Fruit fly (Drosophila melanogaster): ENCODE results near the gene Axs.
A peak's percentile ranks its signal among the peaks of the same experiment; 100 is the strongest.

Axs gene

dm6 chrX:16637594-16638485 lies 45.9 kb downstream of the Axs start, which contains the start of gene RpS19a (continued):
- TF ChIP-seq unc-4 (GFP tag; IDR thresholded peaks at IDR 0.05; ENCODE audit: partially characterized antibody) (no peak), CG15696 (tag; optimal IDR thresholded peaks at IDR 0.05) (no peak), sim (GFP tag; IDR thresholded peaks at IDR 0.05) (peak; percentile 79), CG42726 (GFP tag; IDR thresholded peaks at IDR 0.05; ENCODE audit: partially characterized antibody) (no peak), seq (GFP tag; IDR thresholded peaks at IDR 0.05) (peak; percentile 53; the same call in 1 of the 2 replicates), CG4404 (GFP tag; IDR thresholded peaks at IDR 0.05) (no peak), CG6254 (GFP tag; optimal IDR thresholded peaks at IDR 0.05) (peak; percentile 68), CG11247 (GFP tag; IDR thresholded peaks at IDR 0.05) (peak; percentile 68), sr (GFP tag; IDR thresholded peaks at IDR 0.05) (peak; percentile 71; the same call in 2 of the 3 replicates), CG8089 (GFP tag; optimal IDR thresholded peaks at IDR 0.05) (peak; percentile 55), CG9727 (GFP tag; optimal IDR thresholded peaks at IDR 0.05) (peak; percentile 90), klu (GFP tag; IDR thresholded peaks at IDR 0.05) (0 out of 2 replicates have a peak, but pooled peaks have one; percentile 33), wek (GFP tag; optimal IDR thresholded peaks at IDR 0.05) (peak; percentile 89), eve (GFP tag; optimal IDR thresholded peaks at IDR 0.05) (no peak), Bgb (GFP tag; IDR thresholded peaks at IDR 0.05; ENCODE audit: partially characterized antibody) (peak; percentile 12), CG4820 (GFP tag; optimal IDR thresholded peaks at IDR 0.05) (peak; percentile 38), odd (GFP tag; optimal IDR thresholded peaks at IDR 0.05) (peak; percentile 90), ATbp (GFP tag; optimal IDR thresholded peaks at IDR 0.05) (peak; percentile 83), CG18476 (GFP tag; optimal IDR thresholded peaks at IDR 0.05) (peak; percentile 14), chn (GFP tag; optimal IDR thresholded peaks at IDR 0.05) (peak; percentile 20), nmo (GFP tag; optimal IDR thresholded peaks at IDR 0.05) (peak; percentile 49), eyg (GFP tag; optimal IDR thresholded peaks at IDR 0.05) (peak; percentile 46), NC2β (GFP tag; optimal IDR thresholded peaks at IDR 0.05) (peak; percentile 87), vvl (GFP tag; IDR thresholded peaks at IDR 0.05) (peak; percentile 79), run (tag; optimal IDR thresholded peaks at IDR 0.05) (peak; percentile 31), CG13424 (tag; optimal IDR thresholded peaks at IDR 0.05) (peak; percentile 53), CG11695 (GFP tag; IDR thresholded peaks at IDR 0.05) (peak; percentile 31; the same call in 1 of the 3 replicates), gro (GFP tag; optimal IDR thresholded peaks at IDR 0.05) (peak; percentile 53), D (optimal IDR thresholded peaks at IDR 0.05) (no peak), D (GFP tag; optimal IDR thresholded peaks at IDR 0.05) (peak; percentile 66), kay (GFP tag; optimal IDR thresholded peaks at IDR 0.05) (no peak), otp (GFP tag; IDR thresholded peaks at IDR 0.05) (peak; percentile 92), CG10274 (GFP tag; optimal IDR thresholded peaks at IDR 0.05) (peak; percentile 73), CG34224 (GFP tag; IDR thresholded peaks at IDR 0.05; ENCODE audit: partially characterized antibody) (no peak), kah (GFP tag; optimal IDR thresholded peaks at IDR 0.05) (peak; percentile 60), CG13775 (GFP tag; optimal IDR thresholded peaks at IDR 0.05) (peak; percentile 86), Stat92E (GFP tag; optimal IDR thresholded peaks at IDR 0.05) (peak in 1 of 3 experiments; percentile 35), CG4360 (GFP tag; IDR thresholded peaks at IDR 0.05) (peak; percentile 33; the same call in 1 of the 2 replicates), Hsf (GFP tag; optimal IDR thresholded peaks at IDR 0.05) (peak; percentile 30), Fer2 (tag; optimal IDR thresholded peaks at IDR 0.05) (peak; percentile 54), Doc2 (GFP tag; IDR thresholded peaks at IDR 0.05) (no peak), Poxn (GFP tag; IDR thresholded peaks at IDR 0.05) (peak; percentile 15; the same call in 1 of the 2 replicates), CG2889 (GFP tag; IDR thresholded peaks at IDR 0.05) (0 out of 3 replicates have a peak, but pooled peaks have one; percentile 43), hth (optimal IDR thresholded peaks at IDR 0.05) (no peak), Ravus (GFP tag; IDR thresholded peaks at IDR 0.05) (no peak), CG17612 (GFP tag; IDR thresholded peaks at IDR 0.05) (peak; percentile 27; the same call in 1 of the 2 replicates), CG17359 (tag; optimal IDR thresholded peaks at IDR 0.05) (peak; percentile 62), mam (GFP tag; optimal IDR thresholded peaks at IDR 0.05) (no peak), CG4854 (GFP tag; optimal IDR thresholded peaks at IDR 0.05) (peak; percentile 65)

Data from whole organism, embryonic.